Fruit fly (Drosophila melanogaster): ENCODE data around the gene CG18178.
A peak's percentile ranks its signal among the peaks of the same experiment; 100 is the strongest.

The CG18178 gene

dm6 chr3L:9704162-9704748 lies 14.7 kb downstream of the CG18178 start, which contains the start of gene CG16711 (continued):
- no peak for TF ChIP-seq CG18599 (GFP tag; optimal IDR thresholded peaks at IDR 0.05)
- TF ChIP-seq CG4424 (GFP tag; optimal IDR thresholded peaks at IDR 0.05) = no peak
- no peak for TF ChIP-seq D19B (GFP tag; optimal IDR thresholded peaks at IDR 0.05)
- no peak for TF ChIP-seq CG2199 (GFP tag; IDR thresholded peaks at IDR 0.05)
- no peak for TF ChIP-seq Eip74EF (GFP tag; optimal IDR thresholded peaks at IDR 0.05)
- no peak for TF ChIP-seq CG8290 (GFP tag; optimal IDR thresholded peaks at IDR 0.05)
- no peak for TF ChIP-seq CG8290 (tag; optimal IDR thresholded peaks at IDR 0.05)
- no peak for TF ChIP-seq D19A (tag; optimal IDR thresholded peaks at IDR 0.05)
- no peak for TF ChIP-seq CG16863 (GFP tag; optimal IDR thresholded peaks at IDR 0.05)
- TF ChIP-seq CG9609 (GFP tag; optimal IDR thresholded peaks at IDR 0.05) = no peak
- TF ChIP-seq CG9727 (GFP tag; optimal IDR thresholded peaks at IDR 0.05) = no peak
- no peak for TF ChIP-seq Pdp1 (GFP tag; optimal IDR thresholded peaks at IDR 0.05)
- no peak for TF ChIP-seq CG12104 (GFP tag; optimal IDR thresholded peaks at IDR 0.05)
- TF ChIP-seq CG9932 (GFP tag; IDR thresholded peaks at IDR 0.05) = no peak
- no peak for TF ChIP-seq CG7786 (GFP tag; optimal IDR thresholded peaks at IDR 0.05)
- TF ChIP-seq tll (GFP tag; optimal IDR thresholded peaks at IDR 0.05) = no peak
- TF ChIP-seq fd102C (GFP tag; optimal IDR thresholded peaks at IDR 0.05) = no peak
- no peak for TF ChIP-seq CG6683 (GFP tag; optimal IDR thresholded peaks at IDR 0.05)
- TF ChIP-seq Sin3A (optimal IDR thresholded peaks at IDR 0.05) = peak; percentile 9
- TF ChIP-seq Nf-YA (GFP tag; IDR thresholded peaks at IDR 0.05) = 0 out of 2 replicates have a peak, but pooled peaks have one; percentile 6
- no peak for TF ChIP-seq CG3726 (GFP tag; IDR thresholded peaks at IDR 0.05)
- peak; percentile 69 for TF ChIP-seq CoRest (tag; optimal IDR thresholded peaks at IDR 0.05)
- no peak for TF ChIP-seq br (optimal IDR thresholded peaks at IDR 0.05)
- no peak for TF ChIP-seq CG1832 (GFP tag; optimal IDR thresholded peaks at IDR 0.05)
- TF ChIP-seq CG8924 (tag; optimal IDR thresholded peaks at IDR 0.05) = no peak
- TF ChIP-seq knrl (GFP tag; IDR thresholded peaks at IDR 0.05; ENCODE audit: partially characterized antibody) = peak; percentile 90
- TF ChIP-seq hkb (optimal IDR thresholded peaks at IDR 0.05) = no peak
- TF ChIP-seq hkb (GFP tag; IDR thresholded peaks at IDR 0.05) = no peak
- peak; percentile 63 for TF ChIP-seq CG4617 (GFP tag; optimal IDR thresholded peaks at IDR 0.05; ENCODE audit: borderline replicate concordance)
- no peak for TF ChIP-seq nau (GFP tag; optimal IDR thresholded peaks at IDR 0.05)
- peak; percentile 24 for TF ChIP-seq HmgZ (tag; optimal IDR thresholded peaks at IDR 0.05)
- no peak for TF ChIP-seq ap (GFP tag; IDR thresholded peaks at IDR 0.05)
- TF ChIP-seq pan (optimal IDR thresholded peaks at IDR 0.05) = no peak
- TF ChIP-seq pan (GFP tag; optimal IDR thresholded peaks at IDR 0.05 in 1 of 2, IDR thresholded peaks at IDR 0.05 in 1 of 2) = no peak
- TF ChIP-seq Asciz (GFP tag; optimal IDR thresholded peaks at IDR 0.05) = no peak
- TF ChIP-seq sens (GFP tag) = peak; percentile 86
- no peak for TF ChIP-seq CG7372 (GFP tag; IDR thresholded peaks at IDR 0.05)
- TF ChIP-seq NC2α (GFP tag; optimal IDR thresholded peaks at IDR 0.05) = no peak
- no peak for TF ChIP-seq CG30431 (GFP tag; optimal IDR thresholded peaks at IDR 0.05)
- TF ChIP-seq Dll (GFP tag; IDR thresholded peaks at IDR 0.05; ENCODE audit: partially characterized antibody) = peak; percentile 94
- TF ChIP-seq CG11398 (GFP tag; optimal IDR thresholded peaks at IDR 0.05) = no peak
- TF ChIP-seq dmrt11E (tag; optimal IDR thresholded peaks at IDR 0.05) = no peak
- no peak for TF ChIP-seq Fer1 (GFP tag; optimal IDR thresholded peaks at IDR 0.05)
- no peak for TF ChIP-seq CG3838 (GFP tag; optimal IDR thresholded peaks at IDR 0.05)
- peak; percentile 87 for TF ChIP-seq CG32767 (GFP tag; IDR thresholded peaks at IDR 0.05)
- no peak for TF ChIP-seq slou (GFP tag; optimal IDR thresholded peaks at IDR 0.05)
- no peak for TF ChIP-seq CG3163 (GFP tag; optimal IDR thresholded peaks at IDR 0.05)
- TF ChIP-seq CG12942 (GFP tag; optimal IDR thresholded peaks at IDR 0.05) = no peak
- TF ChIP-seq CG33557 (GFP tag; optimal IDR thresholded peaks at IDR 0.05) = no peak
- TF ChIP-seq jumu (GFP tag; optimal IDR thresholded peaks at IDR 0.05) = no peak
- no peak for TF ChIP-seq dpn (GFP tag; optimal IDR thresholded peaks at IDR 0.05)
- no peak for TF ChIP-seq CG13296 (GFP tag; optimal IDR thresholded peaks at IDR 0.05)

Measured in whole organism, embryonic.